Fruit fly (Drosophila melanogaster) Kc167 (cell line): Measurements from ENCODE around the gene CG33061.

ENCODE experiments used
- h ChIP-seq: fragments of >200 bp; optimal IDR thresholded peaks from 3 replicates; lab custom pipeline; 2018; ENCODE audit warnings: missing external identifiers
- ttk ChIP-seq: sonication (Bioruptor generic); optimal IDR thresholded peaks from 2 replicates; lab custom pipeline; 2017; ENCODE audit warnings: missing external identifiers

DNA sequence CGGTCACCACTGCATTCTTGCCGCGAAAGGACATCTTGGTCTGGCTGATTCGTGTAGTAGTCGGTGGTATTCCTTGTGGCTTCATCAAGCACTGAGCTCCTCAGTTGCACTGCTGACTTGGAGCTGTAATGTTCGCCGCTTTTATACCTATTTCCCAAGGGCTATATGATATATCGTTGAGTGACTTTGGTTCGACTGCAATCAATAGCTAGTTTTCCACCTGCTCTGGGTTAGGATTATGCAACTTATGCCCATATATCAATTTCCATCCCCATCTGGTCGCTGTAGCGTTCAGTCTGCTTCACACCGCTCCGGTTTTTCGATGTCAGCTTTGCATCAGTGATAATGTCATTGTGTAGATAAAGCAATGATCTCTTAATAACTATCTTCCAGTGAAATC, 24.6 kb downstream of the CG33061 start, which contains the start of gene Pdh:
- TF ChIP-seq ttk (lab: Kevin White, UChicago) (no peak), h (no peak)
